Worm (Caenorhabditis elegans): ENCODE results near the gene K06H7.8.

ce11 chrIII:8137777-8138176, 39.8 kb upstream of the K06H7.8 start, which contains the start of gene hsp-12.2:
- TF ChIP-seq tab-1 (GFP tag; IDR thresholded peaks at IDR 0.05) (no peak), ztf-29 (GFP tag; IDR thresholded peaks at IDR 0.05) (no peak)
